Fruit fly (Drosophila melanogaster) whole organism, embryonic: Measurements from ENCODE around the gene Cpr11A.

Source experiments
- ATbp ChIP-seq: fragments of 200-800 bp; sonication (Bioruptor generic); optimal IDR thresholded peaks from 2 replicates; lab custom pipeline; 2017; ENCODE audit warnings: missing biosample characterization, mild to moderate bottlenecking, missing genetic modification characterization, missing genetic modification reagents
- Aef1 ChIP-seq: fragments of 200-800 bp; sonication (Bioruptor generic); IDR thresholded peaks from 3 replicates; pipeline ENCODE4 v1.3.6; 2022; ENCODE audit warnings: missing biosample characterization, missing genetic modification characterization
- Atf6 ChIP-seq: fragments of 200-800 bp; sonication (Bioruptor generic); IDR thresholded peaks from 2 replicates; pipeline ENCODE4 v1.3.6; 2022; ENCODE audit warnings: missing biosample characterization, missing genetic modification characterization
- Bteb2 ChIP-seq: fragments of 200-800 bp; sonication (Bioruptor generic); optimal IDR thresholded peaks from 2 replicates; lab custom pipeline; 2016; ENCODE audit warnings: missing biosample characterization, missing genetic modification characterization
- CG10274 ChIP-seq: fragments of 200-800 bp; sonication (Bioruptor generic); optimal IDR thresholded peaks from 3 replicates; lab custom pipeline; 2017; ENCODE audit warnings: missing biosample characterization, mild to moderate bottlenecking, missing genetic modification characterization
- CG11560 ChIP-seq: fragments of 200-800 bp; sonication (Bioruptor generic); IDR thresholded peaks from 3 replicates; pipeline ENCODE4 v1.3.6; 2022; ENCODE audit warnings: missing biosample characterization, missing genetic modification characterization
- CG11695 ChIP-seq: fragments of 200-800 bp; sonication (Bioruptor generic); IDR thresholded peaks from 3 replicates; pipeline ENCODE4 v1.3.6; 2022; ENCODE audit warnings: missing biosample characterization, missing genetic modification characterization
- CG12391 ChIP-seq: fragments of 200-800 bp; sonication (Bioruptor generic); optimal IDR thresholded peaks from 3 replicates; lab custom pipeline; 2018; ENCODE audit warnings: missing biosample characterization, mild to moderate bottlenecking, missing genetic modification characterization, moderate library complexity
- CG14050 ChIP-seq: fragments of 200-800 bp; sonication (Bioruptor generic); IDR thresholded peaks from 3 replicates; pipeline ENCODE4 v1.3.6; 2022; ENCODE audit warnings: missing biosample characterization, missing genetic modification characterization
- CG14441 ChIP-seq: fragments of 200-800 bp; sonication (Bioruptor generic); IDR thresholded peaks from 2 replicates; pipeline ENCODE4 v1.3.6; 2022; ENCODE audit warnings: missing biosample characterization, missing genetic modification characterization
- CG1602 ChIP-seq: fragments of 200-800 bp; sonication (Bioruptor generic); optimal IDR thresholded peaks from 3 replicates; lab custom pipeline; 2016; ENCODE audit warnings: missing biosample characterization, missing genetic modification characterization
- CG1792 ChIP-seq: fragments of 200-800 bp; sonication (Bioruptor generic); optimal IDR thresholded peaks from 2 replicates; lab custom pipeline; 2016; ENCODE audit warnings: missing biosample characterization, missing genetic modification characterization
- CG18011 ChIP-seq: fragments of 200-800 bp; sonication (Bioruptor generic); optimal IDR thresholded peaks from 2 replicates; lab custom pipeline; 2017; ENCODE audit warnings: missing biosample characterization, missing genetic modification characterization, mild to moderate bottlenecking, moderate library complexity, missing genotype
- CG2120 ChIP-seq: fragments of 200-800 bp; sonication (Bioruptor generic); optimal IDR thresholded peaks from 3 replicates; lab custom pipeline; 2016; ENCODE audit warnings: missing biosample characterization, missing genetic modification characterization
- CG30403 ChIP-seq: fragments of 200-800 bp; sonication (Bioruptor generic); optimal IDR thresholded peaks from 3 replicates; lab custom pipeline; 2016; ENCODE audit warnings: missing biosample characterization, missing genetic modification characterization
- CG32532 ChIP-seq: fragments of 200-800 bp; sonication (Bioruptor generic); IDR thresholded peaks from 2 replicates; pipeline ENCODE4 v1.3.6; 2022; ENCODE audit warnings: missing biosample characterization, missing genetic modification characterization
- CG34376 ChIP-seq: fragments of 200-800 bp; sonication (Bioruptor generic); optimal IDR thresholded peaks from 2 replicates; lab custom pipeline; 2018; ENCODE audit warnings: missing biosample characterization, mild to moderate bottlenecking, missing genetic modification characterization
- CG4820 ChIP-seq: fragments of 200-800 bp; sonication (Bioruptor generic); optimal IDR thresholded peaks from 3 replicates; lab custom pipeline; 2016; ENCODE audit warnings: missing biosample characterization, missing genetic modification characterization
- CG4854 ChIP-seq: fragments of 200-800 bp; sonication (Bioruptor generic); optimal IDR thresholded peaks from 2 replicates; lab custom pipeline; 2016; ENCODE audit warnings: missing biosample characterization, missing genetic modification characterization, inconsistent platforms
- CG6654 ChIP-seq: fragments of 200-800 bp; sonication (Bioruptor generic); optimal IDR thresholded peaks from 2 replicates; lab custom pipeline; 2017; ENCODE audit warnings: missing biosample characterization, mild to moderate bottlenecking, missing genetic modification characterization
- CG7786 ChIP-seq: fragments of 200-800 bp; sonication (Bioruptor generic); optimal IDR thresholded peaks from 2 replicates; lab custom pipeline; 2016; ENCODE audit warnings: missing biosample characterization, missing genetic modification characterization
- CG8281 ChIP-seq: fragments of 200-800 bp; sonication (Bioruptor generic); optimal IDR thresholded peaks from 2 replicates; lab custom pipeline; 2018; ENCODE audit warnings: missing biosample characterization, mild to moderate bottlenecking, missing genetic modification characterization, moderate library complexity
- D19A ChIP-seq: fragments of 200-800 bp; optimal IDR thresholded peaks from 3 replicates; lab custom pipeline; 2019; ENCODE audit warnings: missing biosample characterization, mild to moderate bottlenecking, missing genetic modification characterization, moderate library complexity
- Dref ChIP-seq: fragments of 200-800 bp; sonication (Bioruptor generic); IDR thresholded peaks from 2 replicates; pipeline ENCODE4 v1.3.6; 2022; ENCODE audit warnings: missing biosample characterization, missing genetic modification characterization
- HLH54F ChIP-seq: fragments of 200-800 bp; sonication (Bioruptor generic); optimal IDR thresholded peaks from 3 replicates; lab custom pipeline; 2016; ENCODE audit warnings: missing biosample characterization, missing genetic modification characterization
- Hsf ChIP-seq: fragments of 200-800 bp; sonication (Bioruptor generic); optimal IDR thresholded peaks from 3 replicates; lab custom pipeline; 2016; ENCODE audit warnings: missing biosample characterization, missing genetic modification characterization
- Max ChIP-seq: fragments of 200-800 bp; sonication (Bioruptor generic); optimal IDR thresholded peaks from 2 replicates; lab custom pipeline; 2016; ENCODE audit warnings: missing biosample characterization, mild to moderate bottlenecking, missing genetic modification characterization
- Mrtf ChIP-seq: fragments of 200-800 bp; sonication (Bioruptor generic); IDR thresholded peaks from 3 replicates; pipeline ENCODE4 v1.3.6; 2022; ENCODE audit warnings: missing biosample characterization, missing genetic modification characterization
- Ptx1 ChIP-seq: fragments of 200-800 bp; sonication (Bioruptor generic); IDR thresholded peaks from 2 replicates; pipeline ENCODE4 v1.3.6; 2022; ENCODE audit warnings: missing biosample characterization, missing genetic modification characterization
- Xbp1 ChIP-seq: fragments of 200-800 bp; sonication (Bioruptor generic); optimal IDR thresholded peaks from 3 replicates; lab custom pipeline; 2016; ENCODE audit warnings: missing biosample characterization, mild to moderate bottlenecking, missing genetic modification characterization
- bbx ChIP-seq: fragments of 200-800 bp; sonication (Bioruptor generic); IDR thresholded peaks from 2 replicates; pipeline ENCODE4 v1.3.6; 2022; ENCODE audit warnings: missing biosample characterization, missing genetic modification characterization; ENCODE audit not compliant: partially characterized antibody
- bsh ChIP-seq, 2 experiments: fragments of 200-800 bp; sonication (Bioruptor generic); optimal IDR thresholded peaks; 2 replicates each; lab custom pipeline; 2017 to 2018; ENCODE audit warnings: mild to moderate bottlenecking in 2 of 2, missing biosample characterization in 2 of 2, missing genetic modification characterization in 2 of 2, moderate library complexity in 1 of 2
- dm ChIP-seq: fragments of 200-800 bp; sonication (Bioruptor generic); optimal IDR thresholded peaks from 3 replicates; lab custom pipeline; 2016; ENCODE audit warnings: missing biosample characterization, missing genetic modification characterization
- eve ChIP-seq, 2 experiments: fragments of >200 bp; optimal IDR thresholded peaks; 2 replicates each; lab custom pipeline; 2017; ENCODE audit warnings: missing biosample characterization in 2 of 2, missing genetic modification characterization in 2 of 2
- hkb ChIP-seq, 2 experiments: fragments of 200-800 bp in 1 of 2; fragments of >200 bp in 1 of 2; sonication (Bioruptor generic) in 1 of 2; IDR thresholded peaks in 1 of 2; optimal IDR thresholded peaks in 1 of 2; 2 replicates each; pipeline versions ENCODE4 v1.3.6 to Lab custom; 2017 to 2022; ENCODE audit warnings: missing biosample characterization in 1 of 2, missing genetic modification characterization in 1 of 2
- lab ChIP-seq: fragments of 200-800 bp; sonication (Bioruptor generic); optimal IDR thresholded peaks from 3 replicates; lab custom pipeline; 2017; ENCODE audit warnings: missing biosample characterization, missing genetic modification characterization, mild to moderate bottlenecking, moderate library complexity, missing genetic modification reagents
- pfk ChIP-seq: fragments of 200-800 bp; sonication (Bioruptor generic); optimal IDR thresholded peaks from 2 replicates; lab custom pipeline; 2018; ENCODE audit warnings: missing biosample characterization, mild to moderate bottlenecking, missing genetic modification characterization, moderate library complexity
- pzg ChIP-seq: fragments of 200-800 bp; sonication (Bioruptor generic); optimal IDR thresholded peaks from 3 replicates; lab custom pipeline; 2018; ENCODE audit warnings: missing biosample characterization, mild to moderate bottlenecking, missing genetic modification characterization, moderate library complexity
- row ChIP-seq: fragments of 200-800 bp; sonication (Bioruptor generic); IDR thresholded peaks from 3 replicates; pipeline ENCODE4 v1.3.6; 2022; ENCODE audit warnings: missing biosample characterization, missing genetic modification characterization
- sens ChIP-seq: fragments of 200-800 bp; sonication (Bioruptor generic); peaks from one replicate; lab custom pipeline; 2016; ENCODE audit warnings: missing biosample characterization, missing genetic modification characterization
- sens-2 ChIP-seq: fragments of 200-800 bp; sonication (Bioruptor generic); IDR thresholded peaks from 2 replicates; pipeline ENCODE4 v1.3.6; 2022; ENCODE audit warnings: missing biosample characterization, missing genetic modification characterization
- sim ChIP-seq: fragments of 200-800 bp; sonication (Bioruptor generic); IDR thresholded peaks from 2 replicates; pipeline ENCODE4 v1.3.6; 2022; ENCODE audit warnings: missing biosample characterization, missing genetic modification characterization
- slp2 ChIP-seq: fragments of 200-800 bp; sonication (Bioruptor generic); optimal IDR thresholded peaks from 2 replicates; lab custom pipeline; 2016; ENCODE audit warnings: missing biosample characterization, missing genetic modification characterization
- sqz ChIP-seq: fragments of 200-800 bp; sonication (Bioruptor generic); optimal IDR thresholded peaks from 3 replicates; lab custom pipeline; 2018; ENCODE audit warnings: missing biosample characterization, mild to moderate bottlenecking, missing genetic modification characterization
- sug ChIP-seq: fragments of 200-800 bp; optimal IDR thresholded peaks from 2 replicates; lab custom pipeline; 2019; ENCODE audit warnings: missing biosample characterization, mild to moderate bottlenecking, missing genetic modification characterization, moderate library complexity
- tio ChIP-seq: fragments of 200-800 bp; sonication (Bioruptor generic); optimal IDR thresholded peaks from 2 replicates; lab custom pipeline; 2017; ENCODE audit warnings: missing biosample characterization, missing genetic modification characterization, inconsistent platforms
- unpg ChIP-seq: fragments of 200-800 bp; sonication (Bioruptor generic); optimal IDR thresholded peaks from 3 replicates; lab custom pipeline; 2018; ENCODE audit warnings: missing biosample characterization, mild to moderate bottlenecking, missing genetic modification characterization, moderate library complexity
- vvl ChIP-seq: fragments of 200-800 bp; sonication (Bioruptor generic); IDR thresholded peaks from 2 replicates; pipeline ENCODE4 v1.3.6; 2022; ENCODE audit warnings: missing biosample characterization, missing genetic modification characterization
- zfh2 ChIP-seq: fragments of 200-800 bp; sonication (Bioruptor generic); optimal IDR thresholded peaks from 2 replicates; lab custom pipeline; 2016; ENCODE audit warnings: missing biosample characterization, missing genetic modification characterization

Gene Cpr11A

dm6 chrX:12466541-12467240 lies 20.1 kb upstream of the Cpr11A start (continued):
- TF ChIP-seq CG11695 (GFP tag; lab: Robert Waterston, UW) (peak; percentile 24; the same call in 1 of the 3 replicates), Atf6 (GFP tag; lab: Robert Waterston, UW) (peak; percentile 42; the same call in 1 of the 2 replicates), ATbp (GFP tag; lab: Kevin White, UChicago) (peak; percentile 26), sens-2 (no peak), sug (tag; lab: Kevin White, UChicago) (peak; percentile 11), CG18011 (GFP tag; lab: Kevin White, UChicago) (peak; percentile 4), hkb (optimal IDR thresholded peaks at IDR 0.05; lab: Kevin White, UChicago) (no peak), hkb (GFP tag; IDR thresholded peaks at IDR 0.05; lab: Robert Waterston, UW) (peak; percentile 33; the same call in 1 of the 2 replicates), eve (GFP tag; optimal IDR thresholded peaks at IDR 0.05; lab: Kevin White, UChicago) (peak in 1 of 2 experiments; percentile 83), slp2 (GFP tag; lab: Kevin White, UChicago) (no peak), dm (GFP tag; lab: Kevin White, UChicago) (no peak), CG8281 (no peak), CG32532 (peak; percentile 24; the same call in 1 of the 2 replicates), unpg (peak; percentile 9), tio (GFP tag; lab: Kevin White, UChicago) (peak; percentile 50), lab (peak; percentile 74), CG14050 (GFP tag; lab: Robert Waterston, UW) (no peak), zfh2 (GFP tag; lab: Kevin White, UChicago) (peak; percentile 40), CG10274 (GFP tag; lab: Kevin White, UChicago) (peak; percentile 16), CG30403 (GFP tag; lab: Kevin White, UChicago) (peak; percentile 65), sqz (GFP tag; lab: Kevin White, UChicago) (no peak), bbx (GFP tag; lab: Robert Waterston, UW) (no peak), Bteb2 (GFP tag; lab: Kevin White, UChicago) (peak; percentile 34), vvl (GFP tag; lab: Robert Waterston, UW) (peak; percentile 33; the same call in 1 of the 2 replicates), HLH54F (GFP tag; lab: Kevin White, UChicago) (peak; percentile 40), bsh (GFP tag; optimal IDR thresholded peaks at IDR 0.05; lab: Kevin White, UChicago) (peak in 1 of 2 experiments; percentile 35), CG11560 (tag; lab: Robert Waterston, UW) (0 out of 3 replicates have a peak, but pooled peaks have one; percentile 12), CG14441 (GFP tag; lab: Robert Waterston, UW) (0 out of 2 replicates have a peak, but pooled peaks have one; percentile 43), sens (peak; percentile 92), Mrtf (0 out of 3 replicates have a peak, but pooled peaks have one; percentile 15), CG2120 (GFP tag; lab: Kevin White, UChicago) (peak; percentile 68), Aef1 (GFP tag; lab: Robert Waterston, UW) (0 out of 3 replicates have a peak, but pooled peaks have one; percentile 15), CG6654 (peak; percentile 15), pzg (no peak), CG4820 (GFP tag; lab: Kevin White, UChicago) (peak; percentile 20), D19A (tag; lab: Kevin White, UChicago) (peak; percentile 47), CG34376 (GFP tag; lab: Kevin White, UChicago) (peak; percentile 23), CG7786 (GFP tag; lab: Kevin White, UChicago) (peak; percentile 13), Xbp1 (peak; percentile 49), Ptx1 (no peak), Dref (GFP tag; lab: Robert Waterston, UW) (no peak), pfk (no peak), CG12391 (peak; percentile 52), sim (GFP tag; lab: Robert Waterston, UW) (no peak), CG1792 (peak; percentile 17), row (peak; percentile 61), Hsf (peak; percentile 35), Max (GFP tag; lab: Kevin White, UChicago) (peak; percentile 25), CG4854 (GFP tag; lab: Kevin White, UChicago) (peak; percentile 22), CG1602 (GFP tag; lab: Kevin White, UChicago) (peak; percentile 38)
